Fruit fly (Drosophila melanogaster): ENCODE data around the gene CG5676.
A peak's percentile ranks its signal among the peaks of the same experiment; 100 is the strongest.

CG5676 gene

DNA sequence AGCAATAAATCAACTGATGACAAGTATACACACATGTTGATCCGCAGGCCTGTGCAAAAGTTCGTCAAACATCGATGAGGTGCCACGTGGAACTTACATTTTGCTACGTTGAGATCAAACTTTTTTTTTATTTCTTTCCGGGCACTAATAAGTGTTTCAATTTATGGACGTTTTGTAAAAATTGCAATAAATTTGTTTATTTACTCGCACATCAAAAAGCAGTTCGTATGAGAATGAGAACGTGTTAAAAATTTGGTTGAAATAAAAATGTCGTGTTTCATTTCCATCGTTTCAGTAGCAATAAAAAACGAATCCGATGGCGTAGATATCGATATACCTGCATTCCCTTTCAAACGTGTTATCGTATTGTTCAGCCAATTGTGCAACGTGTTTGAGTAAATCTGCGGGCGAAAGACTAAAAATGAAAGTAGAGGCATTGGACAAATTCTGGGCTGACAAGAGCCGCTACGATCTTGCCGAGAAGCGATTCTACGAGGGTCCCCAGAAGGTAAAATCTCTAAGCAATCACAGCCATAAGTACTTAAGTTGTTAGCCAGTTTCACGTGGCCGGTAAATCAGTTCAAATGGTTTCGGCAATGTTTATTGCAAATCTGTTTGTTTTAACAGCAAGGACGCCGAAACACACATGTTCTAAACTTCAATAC, 23.4 kb downstream of the CG5676 start, which contains the start of gene eEF1delta:
Gene eEF1delta (plus strand): TSS at position 356 of the 665 bp plus-strand sequence.
- TF ChIP-seq CG11617 (GFP tag; optimal IDR thresholded peaks at IDR 0.05) (peak; percentile 47), Clk (GFP tag; optimal IDR thresholded peaks at IDR 0.05) (no peak), bab1 (GFP tag; optimal IDR thresholded peaks at IDR 0.05) (peak; percentile 18), cnc (optimal IDR thresholded peaks at IDR 0.05) (peak in 1 of 2 experiments; percentile 3), Mnt (GFP tag; optimal IDR thresholded peaks at IDR 0.05) (peak; percentile 68)

DNA sequence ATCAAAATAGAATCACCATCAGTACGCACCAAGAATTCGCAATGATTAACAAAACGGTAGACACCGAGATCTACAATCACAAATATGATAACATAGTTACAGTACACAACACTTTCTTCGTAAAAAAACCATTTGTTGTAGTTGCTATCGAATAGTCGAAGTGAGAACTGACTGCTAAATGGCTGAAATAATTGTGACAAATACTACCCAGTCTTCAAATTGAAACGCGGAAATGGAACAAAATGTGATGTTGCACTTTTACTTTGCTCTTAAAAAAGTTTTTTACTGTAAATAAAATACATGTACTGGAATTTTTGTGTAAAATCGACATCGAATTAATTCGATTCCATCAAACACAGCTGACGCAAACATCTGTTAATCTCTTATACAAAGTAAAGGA, 24.2 kb downstream of the CG5676 start, which contains the start of gene ova:
Gene ova (minus strand): TSS at position 183 of the 400 bp plus-strand sequence.
- TF ChIP-seq Clk (GFP tag; optimal IDR thresholded peaks at IDR 0.05) (no peak), bab1 (GFP tag; optimal IDR thresholded peaks at IDR 0.05) (no peak), CG33017 (tag; optimal IDR thresholded peaks at IDR 0.05) (no peak), Mnt (GFP tag; optimal IDR thresholded peaks at IDR 0.05) (no peak), cic (GFP tag; optimal IDR thresholded peaks at IDR 0.05) (no peak), ovo (GFP tag; optimal IDR thresholded peaks at IDR 0.05) (no peak), CG11617 (GFP tag; optimal IDR thresholded peaks at IDR 0.05) (no peak)

DNA sequence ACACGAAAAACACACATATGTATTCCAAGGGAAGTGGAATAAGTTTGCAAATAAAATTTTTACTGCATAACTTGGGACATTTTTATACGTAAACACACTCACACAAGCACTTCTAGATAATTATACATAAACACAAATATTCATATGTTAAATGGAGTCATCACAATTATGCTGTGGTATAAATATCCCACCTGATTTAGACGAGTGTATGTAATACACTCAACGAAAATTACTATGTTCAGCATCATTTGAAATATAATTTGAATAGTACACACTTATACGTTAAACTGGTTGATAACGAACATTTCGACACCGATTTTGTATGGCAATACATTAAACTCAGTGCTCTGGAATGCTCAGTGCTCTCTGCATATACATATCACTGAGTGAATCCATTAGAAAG, 24.6 kb downstream of the CG5676 start:
- TF ChIP-seq Crg-1 (GFP tag; optimal IDR thresholded peaks at IDR 0.05) = no peak
- TF ChIP-seq Hr96 (GFP tag; optimal IDR thresholded peaks at IDR 0.05) = no peak
- peak; percentile 2 for TF ChIP-seq CG11617 (GFP tag; optimal IDR thresholded peaks at IDR 0.05)
- peak; percentile 71 for TF ChIP-seq bab1 (GFP tag; optimal IDR thresholded peaks at IDR 0.05)
- TF ChIP-seq CG12768 (GFP tag; optimal IDR thresholded peaks at IDR 0.05) = no peak

DNA sequence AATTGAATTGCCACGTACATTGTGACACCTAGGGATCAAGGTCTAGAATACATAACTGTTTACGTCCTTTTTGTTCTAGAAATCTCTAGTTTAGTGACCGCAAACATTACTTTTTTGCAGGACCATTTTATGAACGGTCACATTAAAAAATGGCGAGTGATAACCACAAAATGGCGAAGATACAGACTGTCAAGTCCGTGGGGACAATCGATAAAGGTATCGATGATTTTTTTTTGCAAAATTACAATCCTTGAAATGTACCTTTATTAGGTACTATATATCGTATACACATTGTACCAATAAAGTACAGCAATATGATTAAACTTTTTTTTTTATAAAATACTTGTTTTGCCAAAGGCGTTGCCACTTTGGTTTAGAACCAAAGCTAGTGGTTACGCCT, 25.2 kb downstream of the CG5676 start:
- TF ChIP-seq kay (GFP tag; ENCODE audit: borderline replicate concordance) (peak; percentile 84), Crg-1 (GFP tag; optimal IDR thresholded peaks at IDR 0.05) (no peak)

DNA sequence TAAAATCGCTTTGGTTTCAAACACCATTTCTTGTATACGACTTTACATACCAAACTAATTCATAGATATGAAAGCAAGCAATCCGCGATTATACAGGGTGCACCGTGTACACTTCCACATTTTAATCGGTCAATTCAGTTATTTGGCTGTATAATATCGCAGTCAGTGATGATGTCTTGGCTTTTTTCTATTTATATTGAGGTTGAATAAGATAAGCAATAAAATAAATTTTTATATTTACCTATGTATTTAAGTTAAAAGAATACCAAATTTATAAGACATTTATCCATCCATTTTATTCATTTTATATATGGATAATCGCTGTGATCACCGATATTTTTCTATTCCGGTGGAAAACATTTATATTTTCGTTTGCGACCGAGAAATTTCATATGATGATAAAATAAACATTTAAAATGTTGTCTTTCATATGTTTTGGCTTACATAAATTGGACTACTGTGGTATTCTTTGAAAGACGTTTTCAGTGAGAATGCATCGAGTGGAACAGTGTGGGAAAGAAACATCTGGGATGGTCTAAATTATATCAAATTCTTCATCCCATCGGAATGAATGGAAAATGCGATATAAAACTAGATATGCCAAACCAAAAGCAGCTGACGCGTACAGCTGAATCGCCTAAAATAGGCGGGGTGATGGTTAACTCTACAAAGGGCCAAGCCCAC, 28.8 kb downstream of the CG5676 start, which contains the start of gene CG5708:
Gene CG5708 (minus strand): TSS at position 85 of the 684 bp plus-strand sequence.
- TF ChIP-seq CG14711 (tag; optimal IDR thresholded peaks at IDR 0.05) (peak; percentile 14), CG7101 (tag; optimal IDR thresholded peaks at IDR 0.05) (peak; percentile 29), Hr96 (GFP tag; optimal IDR thresholded peaks at IDR 0.05) (no peak), Mnt (GFP tag; optimal IDR thresholded peaks at IDR 0.05) (peak; percentile 40), pad (GFP tag; optimal IDR thresholded peaks at IDR 0.05) (peak; percentile 14), CG1620 (GFP tag; optimal IDR thresholded peaks at IDR 0.05) (peak; percentile 26), tj (GFP tag; optimal IDR thresholded peaks at IDR 0.05) (peak; percentile 19), CG12768 (GFP tag; optimal IDR thresholded peaks at IDR 0.05) (peak; percentile 2), CG11617 (GFP tag; optimal IDR thresholded peaks at IDR 0.05) (peak; percentile 17), Crg-1 (GFP tag; optimal IDR thresholded peaks at IDR 0.05) (peak; percentile 33), toe (GFP tag; optimal IDR thresholded peaks at IDR 0.05) (no peak), CG5204 (GFP tag; optimal IDR thresholded peaks at IDR 0.05) (no peak), cic (GFP tag; optimal IDR thresholded peaks at IDR 0.05) (no peak), Clk (GFP tag; optimal IDR thresholded peaks at IDR 0.05) (no peak), bab1 (GFP tag; optimal IDR thresholded peaks at IDR 0.05) (peak; percentile 48), kay (GFP tag; ENCODE audit: borderline replicate concordance) (no peak)

DNA sequence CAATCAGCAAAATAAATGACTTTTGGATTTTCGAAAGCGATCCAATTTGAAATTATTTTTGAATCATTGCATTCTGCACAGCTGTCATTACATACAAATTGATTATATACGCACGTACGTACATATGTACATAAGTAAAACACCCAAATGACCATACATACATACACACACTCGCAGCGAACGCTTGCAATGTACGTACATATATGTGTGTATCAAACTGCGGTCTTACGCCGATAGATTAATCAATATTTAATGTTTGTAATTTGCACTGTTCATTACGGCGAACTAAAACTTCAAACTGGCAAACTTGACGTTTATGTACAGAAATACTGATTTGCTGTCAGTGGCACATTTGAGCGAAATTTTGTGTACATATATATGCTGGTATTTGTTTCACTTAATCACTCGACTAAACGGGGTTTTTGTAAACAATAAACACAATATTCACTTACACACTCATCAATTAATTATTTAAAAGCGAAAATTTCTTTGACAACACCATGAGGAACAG, 29.4 kb downstream of the CG5676 start:
- TF ChIP-seq kay (GFP tag; ENCODE audit: borderline replicate concordance) = peak; percentile 80
- TF ChIP-seq CG12768 (GFP tag; optimal IDR thresholded peaks at IDR 0.05) = no peak

DNA sequence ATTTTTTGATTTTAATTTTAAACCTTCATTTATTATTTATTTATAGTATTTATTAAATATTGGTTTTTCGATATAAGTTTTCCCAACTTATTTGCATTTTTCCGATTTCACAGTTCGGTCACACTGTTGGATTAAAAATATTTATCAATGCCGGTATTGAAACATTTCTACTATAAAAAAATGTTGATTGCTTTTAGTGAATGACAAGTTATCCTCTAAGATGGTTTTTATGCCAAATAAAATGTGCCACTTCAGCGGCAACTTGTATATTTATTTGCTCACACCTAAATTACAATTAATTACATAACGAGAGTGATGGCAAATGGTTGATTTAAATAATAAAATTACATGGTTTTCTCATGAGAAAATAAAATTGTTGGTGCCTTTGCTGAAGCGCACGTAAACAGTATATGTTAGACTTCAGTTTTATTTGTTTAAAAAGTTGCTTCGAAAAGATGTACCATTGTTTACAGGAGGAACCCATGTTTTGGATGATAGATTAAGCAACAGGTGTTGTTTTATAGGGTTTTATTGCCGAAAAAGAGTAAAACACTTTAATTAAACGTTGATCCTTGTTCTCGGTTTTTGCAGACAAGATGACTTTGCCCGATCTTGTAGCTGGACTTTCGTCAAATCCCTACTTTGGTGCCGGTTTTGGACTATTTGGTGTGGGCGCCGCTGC, 33.0 kb downstream of the CG5676 start, which contains the start of gene Bcs1:
Gene Bcs1 (plus strand): TSS at position 108 of the 682 bp plus-strand sequence.
- TF ChIP-seq tj (GFP tag; optimal IDR thresholded peaks at IDR 0.05) = no peak
- TF ChIP-seq Crg-1 (GFP tag; optimal IDR thresholded peaks at IDR 0.05) = no peak
- TF ChIP-seq kay (GFP tag; ENCODE audit: borderline replicate concordance) = peak; percentile 92
- TF ChIP-seq Mnt (GFP tag; optimal IDR thresholded peaks at IDR 0.05) = no peak
- TF ChIP-seq CG11617 (GFP tag; optimal IDR thresholded peaks at IDR 0.05) = no peak

DNA sequence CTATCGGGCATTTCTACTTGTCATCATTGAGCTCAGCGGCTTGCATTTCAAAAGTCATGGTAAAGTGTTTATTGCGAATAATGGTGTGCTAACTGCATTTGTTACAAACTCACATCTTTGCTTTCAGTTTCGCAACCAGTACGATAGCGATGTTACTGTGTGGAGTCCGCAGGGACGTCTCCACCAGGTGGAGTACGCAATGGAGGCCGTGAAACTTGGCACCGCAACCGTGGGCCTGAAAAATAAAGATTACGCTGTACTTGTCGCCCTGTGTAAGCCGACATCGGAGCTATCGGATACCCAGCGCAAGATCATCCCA, 34.3 kb downstream of the CG5676 start:
- TF ChIP-seq CG14711 (tag; optimal IDR thresholded peaks at IDR 0.05) = no peak
- TF ChIP-seq CG1620 (GFP tag; optimal IDR thresholded peaks at IDR 0.05) = no peak
- TF ChIP-seq cnc (optimal IDR thresholded peaks at IDR 0.05) = peak; percentile 88 to 92
